Worm (Caenorhabditis elegans) whole organism, early embryonic: ENCODE measurements around the gene tyr-6.

Experiments
- B0310.2 ChIP-seq: sonication (generic microtip); optimal IDR thresholded peaks from 2 replicates; lab custom pipeline; 2016; ENCODE audit warnings: mild to moderate bottlenecking, missing genetic modification characterization, missing compliant biosample characterization
- F13C5.2 ChIP-seq: sonication (generic microtip); optimal IDR thresholded peaks from 2 replicates; lab custom pipeline; 2017; ENCODE audit warnings: mild to moderate bottlenecking, missing genetic modification characterization, inconsistent platforms, missing compliant biosample characterization
- aly-1 ChIP-seq: sonication (generic microtip); optimal IDR thresholded peaks from 2 replicates; lab custom pipeline; 2016; ENCODE audit warnings: missing genetic modification characterization, missing compliant biosample characterization
- ama-1 ChIP-seq: fragments of 150-350 bp; optimal IDR thresholded peaks from 2 replicates; lab custom pipeline; 2014
- ceh-13 ChIP-seq: fragments of 200-800 bp; sonication (Bioruptor generic); optimal IDR thresholded peaks from 2 replicates; lab custom pipeline; 2018; ENCODE audit warnings: mild to moderate bottlenecking, missing genetic modification characterization, missing compliant biosample characterization
- ceh-36 ChIP-seq: sonication (generic microtip); optimal IDR thresholded peaks from 2 replicates; lab custom pipeline; 2016; ENCODE audit warnings: missing genetic modification characterization, inconsistent platforms, missing compliant biosample characterization
- ets-7 ChIP-seq: sonication (generic microtip); optimal IDR thresholded peaks from 2 replicates; lab custom pipeline; 2016; ENCODE audit warnings: missing genotype, missing genetic modification characterization, missing compliant biosample characterization
- flt-1 ChIP-seq: fragments of 200-800 bp; sonication (Bioruptor generic); IDR thresholded peaks from 2 replicates; pipeline ENCODE4 v1.3.6; 2022; ENCODE audit warnings: missing genetic modification characterization, missing compliant biosample characterization
- hmbx-1 ChIP-seq: sonication (generic microtip); optimal IDR thresholded peaks from 2 replicates; lab custom pipeline; 2016; ENCODE audit warnings: mild to moderate bottlenecking, missing genetic modification characterization, missing compliant biosample characterization
- hmg-4 ChIP-seq: fragments of 200-800 bp; sonication (Bioruptor generic); optimal IDR thresholded peaks from 2 replicates; lab custom pipeline; 2018; ENCODE audit warnings: mild to moderate bottlenecking, missing genetic modification characterization, missing compliant biosample characterization
- hnd-1 ChIP-seq: sonication (generic microtip); optimal IDR thresholded peaks from 2 replicates; lab custom pipeline; 2016; ENCODE audit warnings: missing genetic modification characterization, missing compliant biosample characterization
- pes-1 ChIP-seq: fragments of 200-800 bp; sonication (Bioruptor generic); IDR thresholded peaks from 2 replicates; pipeline ENCODE4 v1.3.6; 2022; ENCODE audit warnings: missing genetic modification reagents, missing genetic modification characterization, missing compliant biosample characterization
- scrt-1 ChIP-seq: fragments of 200-800 bp; sonication (Bioruptor generic); IDR thresholded peaks from 2 replicates; pipeline ENCODE4 v1.3.6; 2022; ENCODE audit warnings: missing genetic modification characterization, missing compliant biosample characterization
- sea-1 ChIP-seq: fragments of 200-800 bp; sonication (Bioruptor generic); conservative IDR thresholded peaks from 2 replicates; pipeline ENCODE4 v1.3.6; 2022; ENCODE audit warnings: missing genetic modification characterization, missing compliant biosample characterization
- tbx-11 ChIP-seq: fragments of 200-800 bp; sonication (Bioruptor generic); IDR thresholded peaks from 2 replicates; pipeline ENCODE4 v1.3.6; 2022; ENCODE audit warnings: missing genetic modification characterization, missing compliant biosample characterization
- tbx-37 ChIP-seq: fragments of 200-800 bp; sonication (Bioruptor generic); conservative IDR thresholded peaks from 2 replicates; pipeline ENCODE4 v1.3.6; 2022; ENCODE audit warnings: missing genetic modification reagents, missing genetic modification characterization, missing compliant biosample characterization
- tra-4 ChIP-seq: sonication (generic microtip); optimal IDR thresholded peaks from 2 replicates; lab custom pipeline; 2017; ENCODE audit warnings: missing genetic modification characterization, missing compliant biosample characterization

tyr-6 gene

ce11 chrIV:6511767-6512166 is 31.4 kb downstream of the tyr-6 start:
- TF ChIP-seq B0310.2 (tag; lab: Kevin White, UChicago): no peak
- TF ChIP-seq scrt-1 (GFP tag; lab: Robert Waterston, UW): no peak
- TF ChIP-seq hnd-1 (tag; lab: Kevin White, UChicago): no peak
- TF ChIP-seq hmg-4: no peak
- TF ChIP-seq ama-1 (lab: Kevin White, UChicago): no peak
- no peak for TF ChIP-seq aly-1
- TF ChIP-seq ceh-36 (tag; lab: Kevin White, UChicago): no peak
- no peak for TF ChIP-seq ceh-13 (GFP tag; lab: Kevin White, UChicago)
- TF ChIP-seq flt-1 (GFP tag; lab: Robert Waterston, UW): no peak
- TF ChIP-seq F13C5.2 (tag; lab: Kevin White, UChicago): no peak
- TF ChIP-seq ets-7 (tag; lab: Kevin White, UChicago): no peak
- TF ChIP-seq tbx-11 (GFP tag; lab: Robert Waterston, UW): no peak
- no peak for TF ChIP-seq hmbx-1 (tag; lab: Kevin White, UChicago)
- no peak for TF ChIP-seq tra-4 (tag; lab: Kevin White, UChicago)
- TF ChIP-seq sea-1: no peak
- TF ChIP-seq tbx-37 (GFP tag; lab: Robert Waterston, UW): no peak

- TF ChIP-seq hmbx-1 (tag; lab: Kevin White, UChicago) (no peak), ama-1 (lab: Kevin White, UChicago) (no peak), aly-1 (no peak), flt-1 (GFP tag; lab: Robert Waterston, UW) (no peak), tra-4 (tag; lab: Kevin White, UChicago) (no peak), tbx-11 (GFP tag; lab: Robert Waterston, UW) (no peak), ets-7 (tag; lab: Kevin White, UChicago) (no peak), sea-1 (no peak)
These were observed 34.4 kb downstream of the tyr-6 start for ce11 chrIV:6514700-6515099.

- no peak for TF ChIP-seq ets-7 (tag; lab: Kevin White, UChicago)
- TF ChIP-seq tbx-11 (GFP tag; lab: Robert Waterston, UW): no peak
- TF ChIP-seq hnd-1 (tag; lab: Kevin White, UChicago): no peak
- TF ChIP-seq sea-1: no peak
- TF ChIP-seq ceh-36 (tag; lab: Kevin White, UChicago): no peak
- TF ChIP-seq scrt-1 (GFP tag; lab: Robert Waterston, UW): no peak
- no peak for TF ChIP-seq hmbx-1 (tag; lab: Kevin White, UChicago)
- no peak for TF ChIP-seq B0310.2 (tag; lab: Kevin White, UChicago)
- no peak for TF ChIP-seq aly-1
- TF ChIP-seq ama-1 (lab: Kevin White, UChicago): no peak
- TF ChIP-seq tbx-37 (GFP tag; lab: Robert Waterston, UW): no peak
- TF ChIP-seq flt-1 (GFP tag; lab: Robert Waterston, UW): no peak
- no peak for TF ChIP-seq F13C5.2 (tag; lab: Kevin White, UChicago)
- TF ChIP-seq hmg-4: no peak
- TF ChIP-seq tra-4 (tag; lab: Kevin White, UChicago): no peak
- no peak for TF ChIP-seq pes-1 (GFP tag; lab: Robert Waterston, UW)
- TF ChIP-seq ceh-13 (GFP tag; lab: Kevin White, UChicago): no peak
These were observed 37.5 kb downstream of the tyr-6 start, which contains the start of gene C01G5.7 for ce11 chrIV:6517859-6518258. Gene C01G5.7 (plus strand): TSS chrIV:6518159.

ce11 chrIV:6519593-6519992 is 39.3 kb downstream of the tyr-6 start, which contains the start of gene C01G5.9:
Gene C01G5.9 (plus strand): TSS chrIV:6519893.
- no peak for TF ChIP-seq sea-1
- TF ChIP-seq tbx-11 (GFP tag; lab: Robert Waterston, UW): no peak
- no peak for TF ChIP-seq tra-4 (tag; lab: Kevin White, UChicago)
- no peak for TF ChIP-seq hmbx-1 (tag; lab: Kevin White, UChicago)
- no peak for TF ChIP-seq flt-1 (GFP tag; lab: Robert Waterston, UW)
- no peak for TF ChIP-seq ama-1 (lab: Kevin White, UChicago)
- TF ChIP-seq ceh-36 (tag; lab: Kevin White, UChicago): no peak

- TF ChIP-seq pes-1 (GFP tag; lab: Robert Waterston, UW) (no peak), sea-1 (no peak), scrt-1 (GFP tag; lab: Robert Waterston, UW) (no peak), B0310.2 (tag; lab: Kevin White, UChicago) (no peak), hmbx-1 (tag; lab: Kevin White, UChicago) (no peak), ceh-36 (tag; lab: Kevin White, UChicago) (no peak), tra-4 (tag; lab: Kevin White, UChicago) (no peak), tbx-11 (GFP tag; lab: Robert Waterston, UW) (no peak), tbx-37 (GFP tag; lab: Robert Waterston, UW) (no peak), aly-1 (no peak), hnd-1 (tag; lab: Kevin White, UChicago) (no peak), hmg-4 (no peak), flt-1 (GFP tag; lab: Robert Waterston, UW) (no peak)
These were observed 42.1 kb downstream of the tyr-6 start, which contains the start of gene ddi-1 for ce11 chrIV:6522305-6522917. Gene ddi-1 (plus strand): TSS chrIV:6522867.

- TF ChIP-seq pes-1 (GFP tag; lab: Robert Waterston, UW): no peak
- no peak for TF ChIP-seq B0310.2 (tag; lab: Kevin White, UChicago)
- TF ChIP-seq ceh-36 (tag; lab: Kevin White, UChicago): no peak
These were observed 43.5 kb downstream of the tyr-6 start for ce11 chrIV:6523773-6524172.

ce11 chrIV:6524531-6524930 is 44.2 kb downstream of the tyr-6 start, which contains the start of gene C01G5.5:
Gene C01G5.5 (plus strand): TSS chrIV:6524610.
- TF ChIP-seq hmg-4 (no peak), tbx-37 (GFP tag; lab: Robert Waterston, UW) (no peak), hmbx-1 (tag; lab: Kevin White, UChicago) (no peak), ama-1 (lab: Kevin White, UChicago) (no peak), F13C5.2 (tag; lab: Kevin White, UChicago) (no peak), scrt-1 (GFP tag; lab: Robert Waterston, UW) (no peak), flt-1 (GFP tag; lab: Robert Waterston, UW) (no peak), ceh-36 (tag; lab: Kevin White, UChicago) (no peak), ceh-13 (GFP tag; lab: Kevin White, UChicago) (no peak), tra-4 (tag; lab: Kevin White, UChicago) (no peak), ets-7 (tag; lab: Kevin White, UChicago) (no peak), sea-1 (no peak), tbx-11 (GFP tag; lab: Robert Waterston, UW) (no peak), pes-1 (GFP tag; lab: Robert Waterston, UW) (no peak), B0310.2 (tag; lab: Kevin White, UChicago) (no peak), hnd-1 (tag; lab: Kevin White, UChicago) (no peak)
